Worm (Caenorhabditis elegans) whole organism, L4/young adult: ENCODE measurements around the gene C45G9.4.

ENCODE experiments used
- dao-5 ChIP-seq: sonication (generic microtip); optimal IDR thresholded peaks from 2 replicates; lab custom pipeline; 2016; ENCODE audit warnings: missing genotype, missing genetic modification characterization, moderate library complexity, missing compliant biosample characterization
- him-1 ChIP-seq: sonication (generic microtip); optimal IDR thresholded peaks from 2 replicates; lab custom pipeline; 2016; ENCODE audit warnings: missing genotype, missing genetic modification reagents, missing genetic modification characterization, missing compliant biosample characterization

DNA sequence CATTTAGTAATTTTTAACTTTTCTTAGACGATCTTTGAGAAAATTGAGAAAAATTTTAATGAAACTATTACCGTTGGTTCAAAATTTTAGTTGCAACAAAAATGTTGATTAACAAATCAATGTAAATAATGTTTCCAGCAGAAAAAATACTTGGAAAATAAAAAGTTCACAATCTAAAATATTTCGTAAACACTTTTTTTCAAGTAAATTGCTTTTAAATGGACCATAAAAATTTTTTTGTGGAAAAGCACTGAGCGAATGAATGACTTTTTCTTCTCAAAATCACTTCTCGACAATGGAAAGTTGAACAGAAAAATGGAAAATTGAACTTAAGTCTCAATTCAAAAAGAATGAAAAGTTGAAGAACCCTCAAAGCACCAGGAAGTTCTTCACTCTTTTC is 9.0 kb upstream of the C45G9.4 start, which contains the start of gene C45G9.8:
- TF ChIP-seq dao-5 (tag; lab: Kevin White, UChicago) = no peak
- no peak for TF ChIP-seq him-1
